Fruit fly (Drosophila melanogaster) whole organism, embryonic: ENCODE results near the gene CG14400.

ENCODE experiments used
- CG2116 ChIP-seq: fragments of 200-800 bp; sonication (Bioruptor generic); optimal IDR thresholded peaks from 3 replicates; lab custom pipeline; 2018; ENCODE audit warnings: missing biosample characterization, mild to moderate bottlenecking, missing genetic modification characterization
- bowl ChIP-seq: fragments of 200-800 bp; sonication (Bioruptor generic); IDR thresholded peaks from 2 replicates; pipeline ENCODE4 v1.3.6; 2022; ENCODE audit warnings: missing biosample characterization, missing genetic modification characterization
- usp ChIP-seq: fragments of >200 bp; optimal IDR thresholded peaks from 2 replicates; lab custom pipeline; 2017; ENCODE audit warnings: missing biosample characterization, missing genetic modification characterization
- wek ChIP-seq: fragments of 200-800 bp; sonication (Bioruptor generic); optimal IDR thresholded peaks from 3 replicates; lab custom pipeline; 2018; ENCODE audit warnings: missing biosample characterization, mild to moderate bottlenecking, missing genetic modification characterization, moderate library complexity

dm6 chr2L:20874514-20874913 lies 16.8 kb upstream of the CG14400 start:
- no peak for TF ChIP-seq bowl (GFP tag; lab: Robert Waterston, UW)
- TF ChIP-seq CG2116 (GFP tag; lab: Kevin White, UChicago), result no peak
- TF ChIP-seq wek (GFP tag; lab: Kevin White, UChicago), result no peak
- no peak for TF ChIP-seq usp (GFP tag; lab: Kevin White, UChicago)
